Fruit fly (Drosophila melanogaster) whole organism: ENCODE data around the gene Hcs.

Experiments used
- CG8478 ChIP-seq: fragments of >200 bp; optimal IDR thresholded peaks from 2 replicates; lab custom pipeline; 2018; ENCODE audit warnings: inconsistent platforms
- Dll ChIP-seq: fragments of >200 bp; optimal IDR thresholded peaks from 2 replicates; lab custom pipeline; 2017
- EcR ChIP-seq, 2 experiments: fragments of >200 bp; optimal IDR thresholded peaks; 2 replicates each; lab custom pipeline; 2017; ENCODE audit warnings: missing biosample characterization in 2 of 2, missing genetic modification characterization in 2 of 2, missing genetic modification reagents in 2 of 2
- pan ChIP-seq: fragments of >200 bp; optimal IDR thresholded peaks from 2 replicates; lab custom pipeline; 2017
- psq ChIP-seq: fragments of >200 bp; optimal IDR thresholded peaks from 2 replicates; lab custom pipeline; 2017
- usp ChIP-seq: fragments of >200 bp; optimal IDR thresholded peaks from 2 replicates; lab custom pipeline; 2017; ENCODE audit warnings: missing biosample characterization, missing genetic modification characterization, mixed read lengths

Hcs gene

dm6 chr3R:5474551-5474950 is at the start of gene Hcs, which contains the start of the genes CG45100 and HDAC3:
Gene Hcs, plus strand, starts transcription at chr3R:5474899.
Gene CG45100, minus strand, starts transcription at chr3R:5474600.
Gene HDAC3, minus strand, starts transcription at chr3R:5474600.
- TF ChIP-seq EcR (GFP tag; optimal IDR thresholded peaks at IDR 0.05; lab: Kevin White, UChicago) (no peak), psq (no peak), usp (GFP tag; lab: Kevin White, UChicago) (no peak), Dll (no peak), pan (lab: Kevin White, UChicago) (no peak), CG8478 (lab: Kevin White, UChicago) (no peak)

- TF ChIP-seq usp (GFP tag; lab: Kevin White, UChicago) (no peak), pan (lab: Kevin White, UChicago) (no peak), psq (no peak), EcR (GFP tag; optimal IDR thresholded peaks at IDR 0.05; lab: Kevin White, UChicago) (no peak), CG8478 (lab: Kevin White, UChicago) (no peak), Dll (no peak)
Observed at dm6 chr3R:5427157-5427556, 47.5 kb upstream of the Hcs start, which contains the start of gene CG12147. Gene CG12147, minus strand, starts transcription at chr3R:5427257.

- no peak for TF ChIP-seq EcR (GFP tag; optimal IDR thresholded peaks at IDR 0.05; lab: Kevin White, UChicago)
- no peak for TF ChIP-seq pan (lab: Kevin White, UChicago)
- no peak for TF ChIP-seq usp (GFP tag; lab: Kevin White, UChicago)
- TF ChIP-seq psq, result no peak
- no peak for TF ChIP-seq CG8478 (lab: Kevin White, UChicago)
- TF ChIP-seq Dll, result no peak
Observed at dm6 chr3R:5429786-5430185, 44.9 kb upstream of the Hcs start.

dm6 chr3R:5438750-5439149 is 35.9 kb upstream of the Hcs start:
- TF ChIP-seq pan (lab: Kevin White, UChicago) (no peak), usp (GFP tag; lab: Kevin White, UChicago) (no peak), EcR (GFP tag; optimal IDR thresholded peaks at IDR 0.05; lab: Kevin White, UChicago) (no peak), psq (no peak), CG8478 (lab: Kevin White, UChicago) (no peak)

- no peak for TF ChIP-seq EcR (GFP tag; optimal IDR thresholded peaks at IDR 0.05; lab: Kevin White, UChicago)
- no peak for TF ChIP-seq Dll
- TF ChIP-seq psq, result no peak
- no peak for TF ChIP-seq usp (GFP tag; lab: Kevin White, UChicago)
- TF ChIP-seq pan (lab: Kevin White, UChicago), result no peak
- TF ChIP-seq CG8478 (lab: Kevin White, UChicago), result no peak
Observed at dm6 chr3R:5454334-5454733, 20.4 kb upstream of the Hcs start.

- no peak for TF ChIP-seq EcR (GFP tag; optimal IDR thresholded peaks at IDR 0.05; lab: Kevin White, UChicago)
- TF ChIP-seq CG8478 (lab: Kevin White, UChicago), result no peak
- TF ChIP-seq pan (lab: Kevin White, UChicago), result no peak
- no peak for TF ChIP-seq Dll
Observed at dm6 chr3R:5458627-5459026, 16.1 kb upstream of the Hcs start.

- no peak for TF ChIP-seq psq
- no peak for TF ChIP-seq CG8478 (lab: Kevin White, UChicago)
- TF ChIP-seq pan (lab: Kevin White, UChicago), result no peak
- TF ChIP-seq usp (GFP tag; lab: Kevin White, UChicago), result no peak
- TF ChIP-seq Dll, result no peak
- TF ChIP-seq EcR (GFP tag; optimal IDR thresholded peaks at IDR 0.05; lab: Kevin White, UChicago), result no peak
Observed at dm6 chr3R:5463199-5463949, 11.3 kb upstream of the Hcs start.

- no peak for TF ChIP-seq Dll
- no peak for TF ChIP-seq usp (GFP tag; lab: Kevin White, UChicago)
- TF ChIP-seq CG8478 (lab: Kevin White, UChicago), result no peak
- TF ChIP-seq pan (lab: Kevin White, UChicago), result no peak
Observed at dm6 chr3R:5464481-5464880, 10.2 kb upstream of the Hcs start, which contains the start of gene PEK. Gene PEK, minus strand, starts transcription at chr3R:5464753.

dm6 chr3R:5466875-5467274 is 7.8 kb upstream of the Hcs start, which contains the start of gene RpL35A:
Gene RpL35A, minus strand, starts transcription at chr3R:5467101.
- no peak for TF ChIP-seq usp (GFP tag; lab: Kevin White, UChicago)
- no peak for TF ChIP-seq psq
- TF ChIP-seq EcR (GFP tag; optimal IDR thresholded peaks at IDR 0.05; lab: Kevin White, UChicago), result no peak
- TF ChIP-seq CG8478 (lab: Kevin White, UChicago), result no peak
- TF ChIP-seq pan (lab: Kevin White, UChicago), result no peak
- TF ChIP-seq Dll, result no peak

- TF ChIP-seq Dll (no peak), pan (lab: Kevin White, UChicago) (no peak), CG8478 (lab: Kevin White, UChicago) (no peak), psq (no peak), EcR (GFP tag; optimal IDR thresholded peaks at IDR 0.05; lab: Kevin White, UChicago) (no peak), usp (GFP tag; lab: Kevin White, UChicago) (no peak)
Observed at dm6 chr3R:5467619-5468018, 7.1 kb upstream of the Hcs start, which contains the start of gene POLDIP2. Gene POLDIP2, plus strand, starts transcription at chr3R:5467778.

dm6 chr3R:5470586-5471283 is 4.0 kb upstream of the Hcs start, which contains the start of the genes mRpL44 and Snr1:
Gene mRpL44, minus strand, starts transcription at chr3R:5470636.
Gene Snr1, plus strand, starts transcription at chr3R:5470926.
- TF ChIP-seq usp (GFP tag; lab: Kevin White, UChicago), result no peak
- TF ChIP-seq CG8478 (lab: Kevin White, UChicago), result no peak
- no peak for TF ChIP-seq psq
- no peak for TF ChIP-seq EcR (GFP tag; optimal IDR thresholded peaks at IDR 0.05; lab: Kevin White, UChicago)
- no peak for TF ChIP-seq pan (lab: Kevin White, UChicago)
- no peak for TF ChIP-seq Dll

dm6 chr3R:5482790-5483189 is 8.1 kb downstream of the Hcs start:
- TF ChIP-seq pan (lab: Kevin White, UChicago) (no peak), CG8478 (lab: Kevin White, UChicago) (no peak), psq (no peak), usp (GFP tag; lab: Kevin White, UChicago) (no peak), EcR (GFP tag; optimal IDR thresholded peaks at IDR 0.05; lab: Kevin White, UChicago) (no peak), Dll (no peak)
